Fruit fly (Drosophila melanogaster) whole organism, wandering third instar larva: Measurements from ENCODE around the gene CG14443.

Experiments used
- Abd-B ChIP-seq: fragments of >200 bp; optimal IDR thresholded peaks from 2 replicates; lab custom pipeline; 2017; ENCODE audit warnings: missing biosample characterization, missing genetic modification characterization
- CG9705 ChIP-seq: fragments of 200-800 bp; sonication (Bioruptor generic); optimal IDR thresholded peaks from 2 replicates; lab custom pipeline; 2018; ENCODE audit warnings: missing biosample characterization, mild to moderate bottlenecking, missing genetic modification characterization
- GATAd ChIP-seq: sonication (Bioruptor generic); optimal IDR thresholded peaks from 2 replicates; lab custom pipeline; 2016; ENCODE audit warnings: missing biosample characterization, missing genetic modification characterization
- psq ChIP-seq: fragments of 200-800 bp; sonication (Bioruptor generic); optimal IDR thresholded peaks from 3 replicates; lab custom pipeline; 2017; ENCODE audit warnings: missing biosample characterization, mild to moderate bottlenecking, missing genetic modification characterization, moderate library complexity

DNA sequence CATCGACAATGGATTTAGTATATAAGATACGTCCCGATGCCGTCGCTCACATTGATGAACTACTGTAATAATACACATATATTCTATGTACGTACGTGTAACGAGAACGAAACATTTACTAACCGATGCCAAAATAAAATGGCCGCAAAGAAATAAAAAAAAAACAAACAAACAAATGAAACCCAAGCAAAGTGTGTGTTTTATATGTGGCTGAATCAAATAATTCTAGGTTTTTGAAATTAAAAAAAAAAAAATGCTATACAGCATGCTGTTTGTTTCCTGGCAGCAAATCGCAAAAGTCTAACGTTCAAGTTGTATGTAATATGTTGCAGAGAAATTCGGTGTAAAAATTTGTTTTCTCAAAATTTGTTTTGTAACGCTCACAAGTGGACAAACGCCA is 44.8 kb upstream of the CG14443 start, which contains the start of gene CG17717:
- TF ChIP-seq psq (GFP tag; lab: Kevin White, UChicago) (no peak), CG9705 (GFP tag; lab: Kevin White, UChicago) (no peak), Abd-B (GFP tag; lab: Kevin White, UChicago) (no peak), GATAd (GFP tag; lab: Kevin White, UChicago) (no peak)
